Worm (Caenorhabditis elegans) whole organism, early embryonic: ENCODE data around the gene R02F2.8.

Experiments
- ama-1 ChIP-seq: fragments of 150-350 bp; optimal IDR thresholded peaks from 2 replicates; lab custom pipeline; 2014
- ets-7 ChIP-seq: sonication (generic microtip); optimal IDR thresholded peaks from 2 replicates; lab custom pipeline; 2016; ENCODE audit warnings: missing genotype, missing genetic modification characterization, missing compliant biosample characterization
- hmg-4 ChIP-seq: fragments of 200-800 bp; sonication (Bioruptor generic); optimal IDR thresholded peaks from 2 replicates; lab custom pipeline; 2018; ENCODE audit warnings: mild to moderate bottlenecking, missing genetic modification characterization, missing compliant biosample characterization
- scrt-1 ChIP-seq: fragments of 200-800 bp; sonication (Bioruptor generic); IDR thresholded peaks from 2 replicates; pipeline ENCODE4 v1.3.6; 2022; ENCODE audit warnings: missing genetic modification characterization, missing compliant biosample characterization
- tbx-37 ChIP-seq: fragments of 200-800 bp; sonication (Bioruptor generic); conservative IDR thresholded peaks from 2 replicates; pipeline ENCODE4 v1.3.6; 2022; ENCODE audit warnings: missing genetic modification reagents, missing genetic modification characterization, missing compliant biosample characterization
- tra-4 ChIP-seq: sonication (generic microtip); optimal IDR thresholded peaks from 2 replicates; lab custom pipeline; 2017; ENCODE audit warnings: missing genetic modification characterization, missing compliant biosample characterization

ce11 chrIII:5478011-5478410 lies 17.1 kb downstream of the R02F2.8 start, which contains the start of gene R02F2.10:
- TF ChIP-seq tbx-37 (GFP tag; lab: Robert Waterston, UW), result no peak
- TF ChIP-seq ama-1 (lab: Kevin White, UChicago), result no peak
- TF ChIP-seq scrt-1 (GFP tag; lab: Robert Waterston, UW), result no peak
- TF ChIP-seq ets-7 (tag; lab: Kevin White, UChicago), result no peak
- no peak for TF ChIP-seq tra-4 (tag; lab: Kevin White, UChicago)
- TF ChIP-seq hmg-4, result no peak
